Worm (Caenorhabditis elegans): ENCODE results near the gene flcn-1.

ce11 chrII:6965573-6965972, 37.0 kb downstream of the flcn-1 start, which contains the start of gene tra-2:
- no peak for TF ChIP-seq nhr-12 (tag; optimal IDR thresholded peaks at IDR 0.05)
- no peak for TF ChIP-seq fkh-10 (GFP tag; optimal IDR thresholded peaks at IDR 0.05)
- TF ChIP-seq ceh-28 (tag; optimal IDR thresholded peaks at IDR 0.05) = no peak

Data from whole organism, L3 larva.